Worm (Caenorhabditis elegans) whole organism, L1 larva: ENCODE measurements around the gene ZK1240.8.

Experiments used
- C04F5.9 ChIP-seq: sonication (generic microtip); optimal IDR thresholded peaks from 2 replicates; lab custom pipeline; 2016; ENCODE audit warnings: missing genetic modification characterization, missing compliant biosample characterization
- C16A3.4 ChIP-seq: fragments of 150-350 bp; optimal IDR thresholded peaks from 2 replicates; lab custom pipeline; 2014; ENCODE audit warnings: missing biosample characterization, missing genetic modification characterization
- C34B4.2 ChIP-seq: sonication (generic microtip); optimal IDR thresholded peaks from 2 replicates; lab custom pipeline; 2017; ENCODE audit warnings: mild to moderate bottlenecking, missing genetic modification characterization, missing compliant biosample characterization
- alr-1 ChIP-seq: fragments of 200-800 bp; sonication (Bioruptor generic); optimal IDR thresholded peaks from 2 replicates; lab custom pipeline; 2018; ENCODE audit warnings: borderline replicate concordance, mild to moderate bottlenecking, missing genetic modification characterization, missing compliant biosample characterization
- ama-1 ChIP-seq: fragments of 150-350 bp; optimal IDR thresholded peaks from 2 replicates; lab custom pipeline; 2014
- ceh-82 ChIP-seq, 3 experiments: fragments of 150-350 bp in 1 of 3; sonication (generic microtip) in 2 of 3; optimal IDR thresholded peaks; 2 replicates each; lab custom pipeline; 2014 to 2017; ENCODE audit warnings: missing biosample characterization in 3 of 3, missing genetic modification characterization in 3 of 3
- ceh-90 ChIP-seq: sonication (generic microtip); optimal IDR thresholded peaks from 2 replicates; lab custom pipeline; 2016; ENCODE audit warnings: missing genetic modification characterization, missing compliant biosample characterization
- dpl-1 ChIP-seq, 3 experiments: fragments of 150-350 bp in 2 of 3; sonication (generic microtip) in 1 of 3; optimal IDR thresholded peaks; 2 replicates each; lab custom pipeline; 2014 to 2017; ENCODE audit warnings: missing biosample characterization in 3 of 3, missing genetic modification characterization in 3 of 3, missing genetic modification reagents in 3 of 3
- efl-1 ChIP-seq, 4 experiments: fragments of 150-350 bp; optimal IDR thresholded peaks in 3 of 4; peaks in 1 of 4; 1 replicate in 1 of 4; 2 replicates in 3 of 4; lab custom pipeline; 2014; ENCODE audit warnings: missing biosample characterization in 2 of 4, missing genetic modification characterization in 2 of 4, missing genetic modification reagents in 2 of 4
- egl-27 ChIP-seq, 2 experiments: fragments of 150-350 bp in 1 of 2; sonication (generic microtip); optimal IDR thresholded peaks; 3 replicates each; lab custom pipeline; 2017 to 2018; ENCODE audit warnings: missing biosample characterization in 2 of 2, missing genetic modification characterization in 2 of 2, missing genetic modification reagents in 2 of 2
- elt-2 ChIP-seq: sonication (generic microtip); optimal IDR thresholded peaks from 2 replicates; lab custom pipeline; 2016; ENCODE audit warnings: missing genetic modification characterization, mild to moderate bottlenecking, inconsistent platforms, missing compliant biosample characterization, missing genetic modification reagents
- ets-5 ChIP-seq: fragments of 200-800 bp; sonication (Bioruptor generic); IDR thresholded peaks from 2 replicates; pipeline ENCODE4 v1.3.6; 2022; ENCODE audit warnings: missing genetic modification characterization, missing compliant biosample characterization
- fkh-8 ChIP-seq: sonication (generic microtip); optimal IDR thresholded peaks from 2 replicates; lab custom pipeline; 2016; ENCODE audit warnings: mild to moderate bottlenecking, missing genetic modification characterization, missing compliant biosample characterization
- fos-1 ChIP-seq: fragments of 150-350 bp; optimal IDR thresholded peaks from 2 replicates; lab custom pipeline; 2014; ENCODE audit warnings: missing biosample characterization, missing genetic modification characterization
- hpl-2 ChIP-seq: fragments of 150-350 bp; optimal IDR thresholded peaks from 2 replicates; lab custom pipeline; 2014; ENCODE audit warnings: missing biosample characterization, missing genetic modification reagents, missing genetic modification characterization
- isw-1 ChIP-seq: fragments of 200-800 bp; sonication (Bioruptor generic); IDR thresholded peaks from 2 replicates; pipeline ENCODE4 v1.3.6; 2022; ENCODE audit warnings: missing genetic modification characterization, missing compliant biosample characterization
- lin-14 ChIP-seq: fragments of 200-800 bp; sonication (Bioruptor generic); optimal IDR thresholded peaks from 2 replicates; lab custom pipeline; 2018; ENCODE audit warnings: mild to moderate bottlenecking, missing genetic modification characterization, moderate library complexity, missing compliant biosample characterization
- lin-35 ChIP-seq, 2 experiments: fragments of 150-350 bp; optimal IDR thresholded peaks; 2 replicates each; lab custom pipeline; 2014; ENCODE audit warnings: missing biosample characterization in 2 of 2, missing genetic modification characterization in 2 of 2, missing genetic modification reagents in 2 of 2
- lir-3 ChIP-seq: sonication (generic microtip); optimal IDR thresholded peaks from 2 replicates; lab custom pipeline; 2016; ENCODE audit warnings: mild to moderate bottlenecking, missing genetic modification characterization, moderate library complexity, missing compliant biosample characterization; ENCODE audit not compliant: poor library complexity
- mab-9 ChIP-seq: fragments of 200-800 bp; sonication (Bioruptor generic); IDR thresholded peaks from 2 replicates; pipeline ENCODE4 v1.3.6; 2022; ENCODE audit warnings: missing genetic modification reagents, missing genetic modification characterization, missing compliant biosample characterization
- mef-2 ChIP-seq: fragments of 150-350 bp; optimal IDR thresholded peaks from 2 replicates; lab custom pipeline; 2014; ENCODE audit warnings: missing biosample characterization, missing genetic modification characterization
- mep-1 ChIP-seq: fragments of 150-350 bp; optimal IDR thresholded peaks from 2 replicates; lab custom pipeline; 2014; ENCODE audit warnings: missing biosample characterization, missing genetic modification characterization
- nhr-19 ChIP-seq: fragments of 200-800 bp; sonication (Bioruptor generic); conservative IDR thresholded peaks from 2 replicates; pipeline ENCODE4 v1.3.6; 2022; ENCODE audit warnings: missing genetic modification characterization, missing compliant biosample characterization
- nhr-237 ChIP-seq: fragments of 150-350 bp; optimal IDR thresholded peaks from 2 replicates; lab custom pipeline; 2014; ENCODE audit warnings: missing biosample characterization, missing genetic modification characterization
- nhr-47 ChIP-seq: sonication (generic microtip); optimal IDR thresholded peaks from 2 replicates; lab custom pipeline; 2016; ENCODE audit warnings: mild to moderate bottlenecking, missing genetic modification characterization, moderate library complexity, missing compliant biosample characterization
- nhr-71 ChIP-seq: sonication (generic microtip); optimal IDR thresholded peaks from 2 replicates; lab custom pipeline; 2016; ENCODE audit warnings: mild to moderate bottlenecking, missing genetic modification characterization, moderate library complexity, missing compliant biosample characterization
- nhr-84 ChIP-seq: sonication (generic microtip); optimal IDR thresholded peaks from 2 replicates; lab custom pipeline; 2017; ENCODE audit warnings: missing biosample characterization, missing genetic modification characterization
- nhr-90 ChIP-seq: sonication (generic microtip); optimal IDR thresholded peaks from 2 replicates; lab custom pipeline; 2016; ENCODE audit warnings: mild to moderate bottlenecking, missing genetic modification characterization, missing compliant biosample characterization; ENCODE audit not compliant: poor library complexity
- pag-3 ChIP-seq: sonication (generic microtip); optimal IDR thresholded peaks from 2 replicates; lab custom pipeline; 2017; ENCODE audit warnings: missing genetic modification characterization, mild to moderate bottlenecking, missing compliant biosample characterization, antibody characterized with exemption, borderline replicate concordance; ENCODE audit not compliant: insufficient read depth
- skn-1 ChIP-seq: fragments of 150-350 bp; optimal IDR thresholded peaks from 2 replicates; lab custom pipeline; 2014; ENCODE audit warnings: missing biosample characterization, missing genetic modification characterization
- snpc-4 ChIP-seq: fragments of 150-350 bp; optimal IDR thresholded peaks from 2 replicates; lab custom pipeline; 2014; ENCODE audit warnings: missing biosample characterization, missing genetic modification characterization
- snu-23 ChIP-seq: sonication (generic microtip); optimal IDR thresholded peaks from 2 replicates; lab custom pipeline; 2016; ENCODE audit warnings: missing genetic modification characterization, missing compliant biosample characterization
- sox-4 ChIP-seq: sonication (generic microtip); optimal IDR thresholded peaks from 2 replicates; lab custom pipeline; 2016; ENCODE audit warnings: missing genetic modification characterization, missing compliant biosample characterization
- swsn-7 ChIP-seq: sonication (generic microtip); optimal IDR thresholded peaks from 2 replicates; lab custom pipeline; 2016; ENCODE audit warnings: missing genetic modification characterization, missing compliant biosample characterization
- tbx-2 ChIP-seq: sonication (generic microtip); optimal IDR thresholded peaks from 2 replicates; lab custom pipeline; 2016; ENCODE audit warnings: missing genetic modification characterization, missing compliant biosample characterization
- unc-62 ChIP-seq: fragments of 150-350 bp; optimal IDR thresholded peaks from 2 replicates; lab custom pipeline; 2014; ENCODE audit warnings: missing biosample characterization, missing genetic modification reagents, missing genetic modification characterization
- unc-86 ChIP-seq: sonication (generic microtip); optimal IDR thresholded peaks from 2 replicates; lab custom pipeline; 2016; ENCODE audit warnings: missing genetic modification characterization, missing compliant biosample characterization
- unc-98 ChIP-seq: fragments of 200-800 bp; sonication (Bioruptor generic); IDR thresholded peaks from 2 replicates; pipeline ENCODE4 v1.3.6; 2022; ENCODE audit warnings: missing genetic modification characterization, missing compliant biosample characterization
- vab-15 ChIP-seq: sonication (generic microtip); optimal IDR thresholded peaks from 2 replicates; lab custom pipeline; 2017; ENCODE audit warnings: missing genotype, mild to moderate bottlenecking, missing genetic modification characterization, missing compliant biosample characterization
- zag-1 ChIP-seq: fragments of 150-350 bp; optimal IDR thresholded peaks from 2 replicates; lab custom pipeline; 2014; ENCODE audit warnings: missing biosample characterization, missing genetic modification characterization

Gene ZK1240.8

ce11 chrII:2305507-2305906 is 23.4 kb downstream of the ZK1240.8 start:
- TF ChIP-seq ama-1 (lab: Kevin White, UChicago) (no peak), elt-2 (tag; lab: Kevin White, UChicago) (peak; percentile 58), efl-1 (optimal IDR thresholded peaks at IDR 0.05; lab: Kevin White, UChicago) (no peak), efl-1 (GFP tag; optimal IDR thresholded peaks at IDR 0.05 in 1 of 2; lab: Kevin White, UChicago) (peak in 1 of 2 experiments; percentile 85)

ce11 chrII:2304575-2304974 is 24.3 kb downstream of the ZK1240.8 start:
- TF ChIP-seq ama-1 (lab: Kevin White, UChicago) (no peak), nhr-237 (tag; lab: Kevin White, UChicago) (no peak), lin-35 (GFP tag; optimal IDR thresholded peaks at IDR 0.05; lab: Kevin White, UChicago) (no peak), C04F5.9 (no peak), tbx-2 (no peak), hpl-2 (no peak), lir-3 (tag; lab: Kevin White, UChicago) (no peak), dpl-1 (GFP tag; optimal IDR thresholded peaks at IDR 0.05; lab: Kevin White, UChicago) (no peak)

- TF ChIP-seq efl-1 (optimal IDR thresholded peaks at IDR 0.05; lab: Kevin White, UChicago) (no peak), efl-1 (GFP tag; optimal IDR thresholded peaks at IDR 0.05 in 1 of 2; lab: Kevin White, UChicago) (peak in 1 of 2 experiments; percentile 22), fkh-8 (no peak)
These were observed 26.5 kb downstream of the ZK1240.8 start, which contains the start of gene B0281.6 for ce11 chrII:2302330-2302729. Gene B0281.6, minus strand, starts transcription at chrII:2302430.

DNA sequence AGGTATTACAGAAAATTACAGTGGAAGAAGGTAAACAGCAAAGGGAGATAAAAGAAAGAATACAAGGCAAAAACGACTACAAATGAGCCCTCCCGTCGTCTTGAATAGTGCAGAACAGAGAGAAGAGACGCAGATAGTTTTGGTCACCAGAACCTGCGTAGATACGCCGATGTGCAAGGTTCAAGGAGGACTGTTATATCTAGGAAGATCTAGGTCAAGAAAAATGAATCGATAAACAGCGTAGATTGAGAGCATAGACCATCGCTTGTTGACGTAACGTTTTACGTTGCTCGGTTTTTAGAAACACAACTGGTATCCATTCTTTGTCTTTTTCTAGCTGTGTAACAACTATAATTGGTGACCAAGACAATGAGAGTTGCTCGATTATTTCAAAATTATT is 28.0 kb downstream of the ZK1240.8 start, which contains the start of gene B0281.5:
Gene B0281.5 (minus strand): TSS at position 101 of the 400 bp plus-strand sequence.
- TF ChIP-seq C34B4.2 (no peak), snu-23 (GFP tag; lab: Kevin White, UChicago) (no peak), nhr-19 (GFP tag; lab: Robert Waterston, UW) (no peak), vab-15 (no peak), sox-4 (tag; lab: Kevin White, UChicago) (no peak), unc-86 (no peak), egl-27 (tag; optimal IDR thresholded peaks at IDR 0.05; lab: Kevin White, UChicago) (no peak), nhr-84 (tag; lab: Kevin White, UChicago) (no peak), lir-3 (tag; lab: Kevin White, UChicago) (no peak), efl-1 (optimal IDR thresholded peaks at IDR 0.05; lab: Kevin White, UChicago) (no peak), efl-1 (GFP tag; optimal IDR thresholded peaks at IDR 0.05 in 1 of 2; lab: Kevin White, UChicago) (no peak), fos-1 (tag; lab: Kevin White, UChicago) (no peak), mab-9 (no peak), alr-1 (tag; lab: Kevin White, UChicago) (no peak), isw-1 (GFP tag; lab: Robert Waterston, UW) (no peak), unc-98 (GFP tag; lab: Robert Waterston, UW) (no peak), nhr-47 (tag; lab: Kevin White, UChicago) (no peak), C04F5.9 (no peak), nhr-71 (tag; lab: Kevin White, UChicago) (no peak), unc-62 (no peak)

- TF ChIP-seq nhr-237 (tag; lab: Kevin White, UChicago): no peak
- no peak for TF ChIP-seq snu-23 (GFP tag; lab: Kevin White, UChicago)
- no peak for TF ChIP-seq zag-1 (tag; lab: Kevin White, UChicago)
- no peak for TF ChIP-seq ceh-90 (tag; lab: Kevin White, UChicago)
- TF ChIP-seq, all 84 proteins: peak for 0
These were observed 30.1 kb downstream of the ZK1240.8 start, which contains the start of gene B0281.4 for ce11 chrII:2298742-2299141. Gene B0281.4, minus strand, starts transcription at chrII:2298842.

ce11 chrII:2295817-2296315 is 33.0 kb downstream of the ZK1240.8 start, which contains the start of gene fbxc-25:
Gene fbxc-25, minus strand, starts transcription at chrII:2296265.
- TF ChIP-seq pag-3 (tag; lab: Kevin White, UChicago): no peak
- no peak for TF ChIP-seq snpc-4 (tag; lab: Kevin White, UChicago)
- TF ChIP-seq ceh-82 (tag; optimal IDR thresholded peaks at IDR 0.05; lab: Kevin White, UChicago): no peak
- TF ChIP-seq unc-98 (GFP tag; lab: Robert Waterston, UW): no peak
- TF ChIP-seq snu-23 (GFP tag; lab: Kevin White, UChicago): no peak
- TF ChIP-seq mep-1 (tag; lab: Kevin White, UChicago): no peak
- TF ChIP-seq ets-5 (GFP tag; lab: Robert Waterston, UW): no peak
- no peak for TF ChIP-seq skn-1 (tag; lab: Kevin White, UChicago)
- TF ChIP-seq nhr-90 (tag; lab: Kevin White, UChicago): no peak
- no peak for TF ChIP-seq dpl-1 (GFP tag; optimal IDR thresholded peaks at IDR 0.05; lab: Kevin White, UChicago)
- no peak for TF ChIP-seq swsn-7
- no peak for TF ChIP-seq lin-14 (GFP tag; lab: Kevin White, UChicago)
- no peak for TF ChIP-seq mef-2 (tag; lab: Kevin White, UChicago)
- no peak for TF ChIP-seq C16A3.4
